Worm (Caenorhabditis elegans) whole organism, young adult: Measurements from ENCODE around the gene D1086.8.

ENCODE experiments used
- B0019.2 ChIP-seq: fragments of 200-800 bp; sonication (Bioruptor generic); conservative IDR thresholded peaks from 2 replicates; pipeline ENCODE4 v1.3.6; 2022; ENCODE audit warnings: missing genetic modification reagents, missing genetic modification characterization, missing compliant biosample characterization
- B0261.1 ChIP-seq: sonication (generic microtip); optimal IDR thresholded peaks from 2 replicates; lab custom pipeline; 2016; ENCODE audit warnings: mild to moderate bottlenecking, missing genetic modification characterization, moderate library complexity, missing compliant biosample characterization
- C17E4.6 ChIP-seq: fragments of 200-800 bp; sonication (Bioruptor generic); IDR thresholded peaks from 2 replicates; pipeline ENCODE4 v1.3.6; 2022; ENCODE audit warnings: missing genetic modification reagents, missing genetic modification characterization, missing compliant biosample characterization
- D2030.7 ChIP-seq: fragments of 200-800 bp; sonication (Bioruptor generic); IDR thresholded peaks from 2 replicates; pipeline ENCODE4 v1.3.6; 2022; ENCODE audit warnings: missing genetic modification reagents, missing genetic modification characterization, missing compliant biosample characterization
- F37B4.10 ChIP-seq: fragments of 200-800 bp; sonication (Bioruptor generic); IDR thresholded peaks from 2 replicates; pipeline ENCODE4 v1.3.6; 2022; ENCODE audit warnings: missing genetic modification characterization, missing compliant biosample characterization
- F49E8.2 ChIP-seq: sonication (generic microtip); optimal IDR thresholded peaks from 3 replicates; lab custom pipeline; 2017; ENCODE audit warnings: missing genetic modification characterization, mild to moderate bottlenecking, missing compliant biosample characterization, antibody characterized with exemption, moderate library complexity; ENCODE audit not compliant: insufficient read depth
- F52B5.7 ChIP-seq: sonication (generic microtip); optimal IDR thresholded peaks from 2 replicates; lab custom pipeline; 2016; ENCODE audit warnings: mild to moderate bottlenecking, missing genetic modification characterization, missing compliant biosample characterization
- F57C9.4 ChIP-seq: sonication (generic microtip); optimal IDR thresholded peaks from 2 replicates; lab custom pipeline; 2017; ENCODE audit warnings: mild to moderate bottlenecking, missing genetic modification characterization, missing compliant biosample characterization
- K11D2.4 ChIP-seq: fragments of 200-800 bp; sonication (Bioruptor generic); IDR thresholded peaks from 2 replicates; pipeline ENCODE4 v1.3.6; 2022; ENCODE audit warnings: missing genetic modification reagents, missing genetic modification characterization, missing compliant biosample characterization
- K12H6.12 ChIP-seq: fragments of 200-800 bp; sonication (Bioruptor generic); optimal IDR thresholded peaks from 2 replicates; lab custom pipeline; 2018; ENCODE audit warnings: mild to moderate bottlenecking, missing genetic modification characterization, missing compliant biosample characterization
- T07F8.4 ChIP-seq: sonication (generic microtip); optimal IDR thresholded peaks from 2 replicates; lab custom pipeline; 2016; ENCODE audit warnings: mild to moderate bottlenecking, missing genetic modification characterization, moderate library complexity, missing compliant biosample characterization
- Y56A3A.18 ChIP-seq: fragments of 200-800 bp; sonication (Bioruptor generic); IDR thresholded peaks from 2 replicates; pipeline ENCODE4 v1.3.6; 2022; ENCODE audit warnings: missing genetic modification reagents, missing genetic modification characterization, missing compliant biosample characterization
- Y95B8A.8 ChIP-seq: fragments of 200-800 bp; sonication (Bioruptor generic); IDR thresholded peaks from 2 replicates; pipeline ENCODE4 v1.3.6; 2022; ENCODE audit warnings: missing genetic modification reagents, missing genetic modification characterization, missing compliant biosample characterization
- ZK185.1 ChIP-seq: sonication (generic microtip); optimal IDR thresholded peaks from 2 replicates; lab custom pipeline; 2016; ENCODE audit warnings: mild to moderate bottlenecking, missing genetic modification characterization, missing compliant biosample characterization; ENCODE audit not compliant: poor library complexity, severe bottlenecking
- bed-1 ChIP-seq: fragments of 200-800 bp; sonication (Bioruptor generic); IDR thresholded peaks from 2 replicates; pipeline ENCODE4 v1.3.6; 2022; ENCODE audit warnings: missing genetic modification reagents, missing genetic modification characterization, missing compliant biosample characterization
- ccch-3 ChIP-seq: fragments of 200-800 bp; sonication (Bioruptor generic); optimal IDR thresholded peaks from 2 replicates; lab custom pipeline; 2018; ENCODE audit warnings: mild to moderate bottlenecking, missing genetic modification characterization, missing compliant biosample characterization
- cebp-2 ChIP-seq: fragments of 200-800 bp; sonication (Bioruptor generic); IDR thresholded peaks from 2 replicates; pipeline ENCODE4 v1.3.6; 2022; ENCODE audit warnings: missing genetic modification characterization, missing compliant biosample characterization
- ceh-100 ChIP-seq: fragments of 200-800 bp; sonication (Bioruptor generic); IDR thresholded peaks from 2 replicates; pipeline ENCODE4 v1.3.6; 2022; ENCODE audit warnings: missing genetic modification reagents, missing genetic modification characterization, missing compliant biosample characterization
- ceh-79 ChIP-seq: sonication (generic microtip); optimal IDR thresholded peaks from 2 replicates; lab custom pipeline; 2017; ENCODE audit warnings: mild to moderate bottlenecking, missing genetic modification characterization, missing compliant biosample characterization
- dpl-1 ChIP-seq: fragments of 150-350 bp; optimal IDR thresholded peaks from 2 replicates; lab custom pipeline; 2014; ENCODE audit warnings: missing biosample characterization, missing genetic modification reagents, missing genetic modification characterization
- egl-18 ChIP-seq: fragments of 200-800 bp; sonication (Bioruptor generic); IDR thresholded peaks from 2 replicates; pipeline ENCODE4 v1.3.6; 2022; ENCODE audit warnings: missing genetic modification reagents, missing genetic modification characterization, missing compliant biosample characterization
- ekl-4 ChIP-seq: fragments of 200-800 bp; sonication (Bioruptor generic); IDR thresholded peaks from 2 replicates; pipeline ENCODE4 v1.3.6; 2022; ENCODE audit warnings: missing genetic modification reagents, missing genetic modification characterization, missing compliant biosample characterization
- ets-4 ChIP-seq: fragments of 200-800 bp; sonication (Bioruptor generic); optimal IDR thresholded peaks from 2 replicates; lab custom pipeline; 2018; ENCODE audit warnings: mild to moderate bottlenecking, missing genetic modification characterization, missing compliant biosample characterization
- hlh-26 ChIP-seq: fragments of 200-800 bp; sonication (Bioruptor generic); conservative IDR thresholded peaks from 2 replicates; pipeline ENCODE4 v1.3.6; 2022; ENCODE audit warnings: missing genetic modification reagents, missing genetic modification characterization, missing compliant biosample characterization
- hmg-20 ChIP-seq: fragments of 200-800 bp; sonication (Bioruptor generic); IDR thresholded peaks from 2 replicates; pipeline ENCODE4 v1.3.6; 2022; ENCODE audit warnings: missing genetic modification reagents, missing genetic modification characterization, missing compliant biosample characterization
- hrde-1 ChIP-seq: sonication (generic microtip); optimal IDR thresholded peaks from 2 replicates; lab custom pipeline; 2016; ENCODE audit warnings: missing genetic modification characterization, mild to moderate bottlenecking, missing compliant biosample characterization, moderate library complexity, missing genotype, missing genetic modification reagents, borderline replicate concordance
- lag-1 ChIP-seq: fragments of 200-800 bp; sonication (Bioruptor generic); IDR thresholded peaks from 2 replicates; pipeline ENCODE4 v1.3.6; 2022; ENCODE audit warnings: missing genetic modification reagents, missing genetic modification characterization, missing compliant biosample characterization
- let-526 ChIP-seq: fragments of 200-800 bp; sonication (Bioruptor generic); IDR thresholded peaks from 2 replicates; pipeline ENCODE4 v1.3.6; 2022; ENCODE audit warnings: missing genetic modification reagents, missing genetic modification characterization, missing compliant biosample characterization
- let-607 ChIP-seq, 2 experiments: fragments of 200-800 bp in 1 of 2; sonication (Bioruptor generic) in 1 of 2; sonication (generic microtip) in 1 of 2; optimal IDR thresholded peaks; 2 replicates each; lab custom pipeline; 2016 to 2018; ENCODE audit warnings: mild to moderate bottlenecking in 2 of 2, missing compliant biosample characterization in 2 of 2, missing genetic modification characterization in 2 of 2, moderate library complexity in 2 of 2, missing genotype in 1 of 2
- lir-1 ChIP-seq: fragments of 200-800 bp; sonication (Bioruptor generic); conservative IDR thresholded peaks from 2 replicates; pipeline ENCODE4 v1.3.6; 2022; ENCODE audit warnings: missing genetic modification reagents, missing genetic modification characterization, missing compliant biosample characterization
- lsl-1 ChIP-seq: fragments of 200-800 bp; sonication (Bioruptor generic); optimal IDR thresholded peaks from 2 replicates; lab custom pipeline; 2018; ENCODE audit warnings: mild to moderate bottlenecking, missing genetic modification characterization, moderate library complexity, missing compliant biosample characterization
- lsy-27 ChIP-seq: sonication (generic microtip); optimal IDR thresholded peaks from 2 replicates; lab custom pipeline; 2017; ENCODE audit warnings: missing genetic modification characterization, mild to moderate bottlenecking, missing compliant biosample characterization, antibody characterized with exemption, missing genotype, borderline replicate concordance; ENCODE audit not compliant: insufficient read depth
- madf-6 ChIP-seq: fragments of 200-800 bp; sonication (Bioruptor generic); IDR thresholded peaks from 2 replicates; pipeline ENCODE4 v1.3.6; 2022; ENCODE audit warnings: missing genetic modification reagents, missing genetic modification characterization, missing compliant biosample characterization
- mel-28 ChIP-seq: sonication (generic microtip); optimal IDR thresholded peaks from 2 replicates; lab custom pipeline; 2016; ENCODE audit warnings: borderline replicate concordance, mild to moderate bottlenecking, missing genetic modification characterization, missing compliant biosample characterization
- nhr-90 ChIP-seq: sonication (generic microtip); optimal IDR thresholded peaks from 2 replicates; lab custom pipeline; 2016; ENCODE audit warnings: missing genotype, mild to moderate bottlenecking, missing genetic modification characterization, missing compliant biosample characterization
- tlf-1 ChIP-seq: fragments of 200-800 bp; sonication (Bioruptor generic); optimal IDR thresholded peaks from 2 replicates; lab custom pipeline; 2018; ENCODE audit warnings: mild to moderate bottlenecking, missing genetic modification characterization, missing compliant biosample characterization
- xnd-1 ChIP-seq: sonication (generic microtip); optimal IDR thresholded peaks from 2 replicates; lab custom pipeline; 2016; ENCODE audit warnings: missing genotype, missing genetic modification reagents, missing genetic modification characterization, missing compliant biosample characterization
- ztf-18 ChIP-seq: sonication (generic microtip); optimal IDR thresholded peaks from 2 replicates; lab custom pipeline; 2016; ENCODE audit warnings: missing genotype, mild to moderate bottlenecking, missing genetic modification characterization, missing compliant biosample characterization
- ztf-22 ChIP-seq: fragments of 200-800 bp; sonication (Bioruptor generic); optimal IDR thresholded peaks from 2 replicates; lab custom pipeline; 2018; ENCODE audit warnings: mild to moderate bottlenecking, missing genetic modification characterization, moderate library complexity, missing compliant biosample characterization
- ztf-25 ChIP-seq: fragments of 200-800 bp; sonication (Bioruptor generic); IDR thresholded peaks from 2 replicates; pipeline ENCODE4 v1.3.6; 2022; ENCODE audit warnings: missing genetic modification reagents, missing genetic modification characterization, missing compliant biosample characterization
- ztf-6 ChIP-seq: fragments of 200-800 bp; sonication (Bioruptor generic); IDR thresholded peaks from 2 replicates; pipeline ENCODE4 v1.3.6; 2022; ENCODE audit warnings: missing genetic modification reagents, missing genetic modification characterization, missing compliant biosample characterization

Gene D1086.8

ce11 chrV:14079501-14079900 lies 14.4 kb upstream of the D1086.8 start, which contains the start of gene D1086.6:
D1086.6 (plus strand) TSS chrV:14079801.
- TF ChIP-seq let-607 (tag; optimal IDR thresholded peaks at IDR 0.05; lab: Kevin White, UChicago) (no peak), ekl-4 (no peak), lsy-27 (tag; lab: Kevin White, UChicago) (no peak), ceh-79 (no peak), K12H6.12 (no peak), egl-18 (GFP tag; lab: Robert Waterston, UW) (no peak), C17E4.6 (GFP tag; lab: Robert Waterston, UW) (no peak), ets-4 (GFP tag; lab: Kevin White, UChicago) (no peak), tlf-1 (no peak), xnd-1 (tag; lab: Kevin White, UChicago) (no peak)

DNA sequence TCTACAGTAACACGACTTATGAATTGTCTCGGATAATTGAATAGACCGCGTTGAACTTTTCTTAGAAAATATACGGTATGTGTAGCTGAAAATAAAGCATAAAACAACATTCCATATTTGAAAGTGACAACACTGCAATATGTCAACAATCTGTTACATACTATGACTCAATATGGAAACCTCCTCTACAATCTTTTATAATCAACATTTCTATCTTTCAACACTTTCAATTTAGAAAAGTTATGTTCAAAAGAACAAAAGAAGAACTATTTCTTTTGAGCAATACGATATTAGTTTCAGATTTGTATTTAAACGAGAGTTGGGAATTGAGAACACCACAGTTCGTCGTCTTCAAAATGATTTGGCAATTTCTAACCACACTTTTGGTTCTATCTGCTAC lies 11.5 kb upstream of the D1086.8 start, which contains the start of gene D1086.10:
Gene D1086.10, plus strand, starts transcription at position 301 of the 400 bp plus-strand sequence.
- TF ChIP-seq T07F8.4 (tag; lab: Kevin White, UChicago), result no peak
- TF ChIP-seq ztf-18 (tag; lab: Kevin White, UChicago), result no peak

- no peak for TF ChIP-seq let-526 (GFP tag; lab: Robert Waterston, UW)
- TF ChIP-seq cebp-2 (GFP tag; lab: Robert Waterston, UW), result no peak
Measured at ce11 chrV:14083970-14084369, 9.9 kb upstream of the D1086.8 start, which contains the start of gene D1086.7. D1086.7 (plus strand) TSS chrV:14084270.

DNA sequence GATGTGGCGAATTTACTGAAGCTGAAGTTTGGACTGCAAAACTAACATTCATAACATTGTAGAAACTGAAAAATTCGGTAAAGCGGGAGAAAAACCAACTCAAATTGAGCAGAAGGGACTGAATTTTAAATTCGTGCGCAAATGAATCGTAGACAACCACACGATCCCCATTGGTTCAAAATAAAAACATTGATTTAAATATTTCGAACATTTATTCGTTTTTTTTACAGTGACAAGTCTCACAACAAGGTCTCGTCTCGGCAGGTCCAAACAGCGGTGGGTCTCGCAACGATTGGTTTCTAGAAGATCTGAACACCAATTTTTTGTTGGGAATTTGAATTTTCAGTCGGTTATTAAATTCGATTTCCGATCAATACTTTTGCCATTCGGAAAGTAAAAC lies 8.3 kb upstream of the D1086.8 start, which contains the start of gene D1086.18:
Gene D1086.18, plus strand, starts transcription at position 301 of the 400 bp plus-strand sequence.
- TF ChIP-seq F57C9.4 (tag; lab: Kevin White, UChicago) (no peak), tlf-1 (no peak), T07F8.4 (tag; lab: Kevin White, UChicago) (no peak), ceh-100 (GFP tag; lab: Robert Waterston, UW) (no peak), ceh-79 (no peak), ztf-18 (tag; lab: Kevin White, UChicago) (no peak), lag-1 (GFP tag; lab: Robert Waterston, UW) (no peak), madf-6 (GFP tag; lab: Robert Waterston, UW) (no peak), Y56A3A.18 (GFP tag; lab: Robert Waterston, UW) (no peak), bed-1 (GFP tag; lab: Robert Waterston, UW) (no peak), lsl-1 (no peak), ccch-3 (no peak), ztf-25 (GFP tag; lab: Robert Waterston, UW) (no peak), F37B4.10 (GFP tag; lab: Robert Waterston, UW) (no peak), hrde-1 (tag; lab: Kevin White, UChicago) (no peak), dpl-1 (GFP tag; lab: Kevin White, UChicago) (no peak), D2030.7 (GFP tag; lab: Robert Waterston, UW) (no peak), ztf-22 (GFP tag; lab: Kevin White, UChicago) (no peak), B0019.2 (GFP tag; lab: Robert Waterston, UW) (no peak)

- TF ChIP-seq F37B4.10 (GFP tag; lab: Robert Waterston, UW) (no peak), nhr-90 (tag; lab: Kevin White, UChicago) (no peak), Y95B8A.8 (GFP tag; lab: Robert Waterston, UW) (no peak), hlh-26 (GFP tag; lab: Robert Waterston, UW) (no peak), lsy-27 (tag; lab: Kevin White, UChicago) (no peak), lir-1 (GFP tag; lab: Robert Waterston, UW) (no peak), C17E4.6 (GFP tag; lab: Robert Waterston, UW) (no peak), ztf-22 (GFP tag; lab: Kevin White, UChicago) (no peak), hrde-1 (tag; lab: Kevin White, UChicago) (no peak), F52B5.7 (no peak), ZK185.1 (no peak), K11D2.4 (GFP tag; lab: Robert Waterston, UW) (no peak), B0261.1 (tag; lab: Kevin White, UChicago) (no peak), mel-28 (no peak), ztf-6 (GFP tag; lab: Robert Waterston, UW) (no peak), F49E8.2 (tag; lab: Kevin White, UChicago) (no peak), hmg-20 (GFP tag; lab: Robert Waterston, UW) (no peak)
Measured at ce11 chrV:14088051-14088450, 5.9 kb upstream of the D1086.8 start, which contains the start of gene D1086.19. D1086.19 (plus strand) TSS chrV:14088351.
